Worm (Caenorhabditis elegans): ENCODE results near the gene vha-20.

ce11 chrX:14186466-14186865 is 22.2 kb upstream of the vha-20 start, which contains the start of gene ceh-36:
- TF ChIP-seq F23B12.7 (tag; optimal IDR thresholded peaks at IDR 0.05; ENCODE audit: insufficient read depth) (no peak), ceh-27 (GFP tag; optimal IDR thresholded peaks at IDR 0.05) (no peak), efl-1 (GFP tag; optimal IDR thresholded peaks at IDR 0.05) (no peak), hmg-1.2 (GFP tag; IDR thresholded peaks at IDR 0.05) (no peak), unc-130 (GFP tag; optimal IDR thresholded peaks at IDR 0.05) (no peak), F10E7.11 (tag; optimal IDR thresholded peaks at IDR 0.05) (no peak), snpc-4 (GFP tag; optimal IDR thresholded peaks at IDR 0.05) (no peak), snpc-4 (tag; optimal IDR thresholded peaks at IDR 0.05) (no peak)

All from whole organism, young adult.